Worm (Caenorhabditis elegans): ENCODE data around the gene hmg-12.

hmg-12 gene

ce11 chrII:11916555-11916941 lies 235 bp downstream of the hmg-12 start:
- TF ChIP-seq lim-7 (GFP tag; IDR thresholded peaks at IDR 0.05): peak; percentile 72
- TF ChIP-seq jun-1 (tag; optimal IDR thresholded peaks at IDR 0.05): no peak
- 0 out of 2 replicates have a peak, but pooled peaks have one; percentile 3 for TF ChIP-seq lin-38 (GFP tag; IDR thresholded peaks at IDR 0.05)

ce11 chrII:11916945-11917344 lies 632 bp downstream of the hmg-12 start:
- TF ChIP-seq F44E2.7 (GFP tag; IDR thresholded peaks at IDR 0.05): no peak
- TF ChIP-seq set-16 (GFP tag; IDR thresholded peaks at IDR 0.05): peak; percentile 83
- peak; percentile 52 for TF ChIP-seq Y5F2A.4 (GFP tag; optimal IDR thresholded peaks at IDR 0.05)
- 0 out of 2 replicates have a peak, but pooled peaks have one; percentile 5 for TF ChIP-seq madf-9 (GFP tag; conservative IDR thresholded peaks at IDR 0.05)
- 0 out of 2 replicates have a peak, but pooled peaks have one; percentile 2 for TF ChIP-seq lin-38 (GFP tag; IDR thresholded peaks at IDR 0.05)

- TF ChIP-seq F49E8.2 (tag; optimal IDR thresholded peaks at IDR 0.05; ENCODE audit: borderline replicate concordance): peak; percentile 87
- TF ChIP-seq Y48G9A.11 (GFP tag; IDR thresholded peaks at IDR 0.05): peak; percentile 66
- peak; percentile 75 for TF ChIP-seq lin-38 (GFP tag; IDR thresholded peaks at IDR 0.05)
- TF ChIP-seq lim-7 (GFP tag; IDR thresholded peaks at IDR 0.05): no peak
- peak; percentile 73 for TF ChIP-seq arid-1 (GFP tag; conservative IDR thresholded peaks at IDR 0.05)
- 0 out of 2 replicates have a peak, but pooled peaks have one; percentile 27 for TF ChIP-seq ctbp-1 (GFP tag; IDR thresholded peaks at IDR 0.05)
- peak; percentile 80 for TF ChIP-seq lin-1 (GFP tag; IDR thresholded peaks at IDR 0.05)
- peak; percentile 34 for TF ChIP-seq mes-2 (tag; optimal IDR thresholded peaks at IDR 0.05; ENCODE audit: poor library complexity, severe bottlenecking)
- TF ChIP-seq saeg-2 (GFP tag; IDR thresholded peaks at IDR 0.05): 0 out of 2 replicates have a peak, but pooled peaks have one; percentile 55
- TF ChIP-seq ceh-32 (tag; optimal IDR thresholded peaks at IDR 0.05; ENCODE audit: poor library complexity): no peak
- 0 out of 2 replicates have a peak, but pooled peaks have one; percentile 19 for TF ChIP-seq zfp-3 (GFP tag; conservative IDR thresholded peaks at IDR 0.05)
- TF ChIP-seq unc-39 (tag; optimal IDR thresholded peaks at IDR 0.05): no peak
- peak in 1 of 2 experiments; percentile 71 for TF ChIP-seq unc-62 (GFP tag; optimal IDR thresholded peaks at IDR 0.05 in 1 of 2)
- no peak for TF ChIP-seq unc-62 (tag; optimal IDR thresholded peaks at IDR 0.05)
- TF ChIP-seq nhr-25 (tag; optimal IDR thresholded peaks at IDR 0.05; ENCODE audit: borderline replicate concordance, insufficient read depth): no peak
- TF ChIP-seq ceh-62 (tag; optimal IDR thresholded peaks at IDR 0.05): no peak
- no peak for TF ChIP-seq ceh-82 (tag; optimal IDR thresholded peaks at IDR 0.05)
- TF ChIP-seq fos-1 (tag; optimal IDR thresholded peaks at IDR 0.05): no peak
- TF ChIP-seq dve-1 (tag; optimal IDR thresholded peaks at IDR 0.05; ENCODE audit: insufficient read depth): no peak
- TF ChIP-seq lin-39 (tag; optimal IDR thresholded peaks at IDR 0.05): no peak
- TF ChIP-seq ama-1 (optimal IDR thresholded peaks at IDR 0.05): peak; percentile 48
- 0 out of 2 replicates have a peak, but pooled peaks have one; percentile 56 for TF ChIP-seq dmd-8 (GFP tag; IDR thresholded peaks at IDR 0.05)
- TF ChIP-seq egl-43 (GFP tag; IDR thresholded peaks at IDR 0.05): 0 out of 2 replicates have a peak, but pooled peaks have one; percentile 15
- 0 out of 2 replicates have a peak, but pooled peaks have one; percentile 30 for TF ChIP-seq lin-29 (GFP tag; IDR thresholded peaks at IDR 0.05)
- no peak for TF ChIP-seq ztf-7 (tag; optimal IDR thresholded peaks at IDR 0.05)
- no peak for TF ChIP-seq F10B5.3 (tag; optimal IDR thresholded peaks at IDR 0.05)
- TF ChIP-seq snpc-4 (tag; optimal IDR thresholded peaks at IDR 0.05): no peak
- 0 out of 2 replicates have a peak, but pooled peaks have one; percentile 65 for TF ChIP-seq daf-8 (GFP tag; IDR thresholded peaks at IDR 0.05)
- no peak for TF ChIP-seq Y75B8A.6 (GFP tag; IDR thresholded peaks at IDR 0.05)
- no peak for TF ChIP-seq hlh-11 (tag; optimal IDR thresholded peaks at IDR 0.05)
- TF ChIP-seq ceh-28 (tag; optimal IDR thresholded peaks at IDR 0.05): no peak
- TF ChIP-seq skn-1 (tag; optimal IDR thresholded peaks at IDR 0.05): no peak
- no peak for TF ChIP-seq mep-1 (tag; optimal IDR thresholded peaks at IDR 0.05)
- TF ChIP-seq mdt-29 (GFP tag; IDR thresholded peaks at IDR 0.05): 0 out of 2 replicates have a peak, but pooled peaks have one; percentile 11
- peak; percentile 36 for TF ChIP-seq spr-1 (tag; optimal IDR thresholded peaks at IDR 0.05)
- peak; percentile 38 for TF ChIP-seq unc-130 (GFP tag; optimal IDR thresholded peaks at IDR 0.05)
- no peak for TF ChIP-seq lsy-2 (tag; optimal IDR thresholded peaks at IDR 0.05)
- no peak for TF ChIP-seq attf-4 (tag; optimal IDR thresholded peaks at IDR 0.05)
- no peak for TF ChIP-seq php-3 (GFP tag; IDR thresholded peaks at IDR 0.05)
- TF ChIP-seq pha-4 (GFP tag; IDR thresholded peaks at IDR 0.05): peak; percentile 69; the same call in 1 of the 2 replicates
- TF ChIP-seq pha-4 (tag; optimal IDR thresholded peaks at IDR 0.05): no peak
- no peak for TF ChIP-seq zag-1 (tag; optimal IDR thresholded peaks at IDR 0.05)
Measured at ce11 chrII:11917530-11917952, 1.2 kb downstream of the hmg-12 start.

Data from whole organism, L4 larva.